Fruit fly (Drosophila melanogaster): Measurements from ENCODE around the gene Rnf146.

Rnf146 gene

dm6 chr3L:19676050-19676449, 33.4 kb upstream of the Rnf146 start (continued):
- no peak for TF ChIP-seq GATAd (GFP tag; optimal IDR thresholded peaks at IDR 0.05)
- TF ChIP-seq CrebA (GFP tag; optimal IDR thresholded peaks at IDR 0.05; ENCODE audit: borderline replicate concordance), result no peak
- TF ChIP-seq Myc (optimal IDR thresholded peaks at IDR 0.05), result no peak
- TF ChIP-seq Hnf4 (GFP tag; optimal IDR thresholded peaks at IDR 0.05), result no peak
- TF ChIP-seq Vsx2 (GFP tag; optimal IDR thresholded peaks at IDR 0.05; ENCODE audit: partially characterized antibody), result no peak

DNA sequence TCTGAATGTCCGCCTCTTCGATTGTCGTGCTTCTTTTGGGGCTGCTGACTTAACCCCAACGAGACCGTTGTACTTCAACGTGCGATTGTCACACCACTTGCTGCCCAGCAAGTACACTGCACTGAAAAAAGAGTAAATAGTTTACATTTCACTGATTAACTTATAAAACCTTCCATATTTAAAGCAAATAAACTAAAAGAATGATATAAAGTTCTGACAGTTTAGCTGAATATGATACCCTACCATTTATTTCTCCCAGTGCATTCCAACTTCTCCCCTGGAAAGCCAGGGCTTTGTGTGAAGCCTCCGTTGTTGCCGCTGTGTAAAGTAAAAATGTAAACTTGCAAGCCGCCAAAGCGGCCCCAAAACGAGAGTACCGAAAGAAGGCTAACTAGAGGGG, 31.7 kb upstream of the Rnf146 start:
- peak; percentile 47 for TF ChIP-seq fru (GFP tag; optimal IDR thresholded peaks at IDR 0.05)
- no peak for TF ChIP-seq Mio (GFP tag; optimal IDR thresholded peaks at IDR 0.05)
- peak; percentile 35 for TF ChIP-seq rgr (GFP tag; optimal IDR thresholded peaks at IDR 0.05)
- TF ChIP-seq Hr78 (GFP tag; optimal IDR thresholded peaks at IDR 0.05), result no peak
- TF ChIP-seq N (GFP tag; optimal IDR thresholded peaks at IDR 0.05), result no peak
- no peak for TF ChIP-seq CG9705 (GFP tag; optimal IDR thresholded peaks at IDR 0.05)
- peak; percentile 0 for TF ChIP-seq woc (GFP tag; optimal IDR thresholded peaks at IDR 0.05)
- peak; percentile 59 for TF ChIP-seq h (GFP tag; optimal IDR thresholded peaks at IDR 0.05)
- TF ChIP-seq dsf (GFP tag; optimal IDR thresholded peaks at IDR 0.05; ENCODE audit: borderline replicate concordance), result no peak
- no peak for TF ChIP-seq jim (GFP tag; optimal IDR thresholded peaks at IDR 0.05)
- no peak for TF ChIP-seq CrebA (GFP tag; optimal IDR thresholded peaks at IDR 0.05; ENCODE audit: borderline replicate concordance)
- no peak for TF ChIP-seq Jra (GFP tag; optimal IDR thresholded peaks at IDR 0.05)
- peak; percentile 47 for TF ChIP-seq HLH106 (tag; optimal IDR thresholded peaks at IDR 0.05)
- no peak for TF ChIP-seq Abd-B (GFP tag; optimal IDR thresholded peaks at IDR 0.05)
- no peak for TF ChIP-seq pan (optimal IDR thresholded peaks at IDR 0.05)
- TF ChIP-seq dl (GFP tag; optimal IDR thresholded peaks at IDR 0.05; ENCODE audit: insufficient read depth in 1 of 2, partially characterized antibody in 2 of 2), result no peak
- no peak for TF ChIP-seq brk (GFP tag; optimal IDR thresholded peaks at IDR 0.05)
- TF ChIP-seq Dfd (GFP tag; optimal IDR thresholded peaks at IDR 0.05), result no peak
- no peak for TF ChIP-seq GATAd (GFP tag; optimal IDR thresholded peaks at IDR 0.05)
- TF ChIP-seq tai (GFP tag; optimal IDR thresholded peaks at IDR 0.05), result no peak
- peak; percentile 40 for TF ChIP-seq ey (GFP tag; optimal IDR thresholded peaks at IDR 0.05)
- TF ChIP-seq dmrt93B (GFP tag; optimal IDR thresholded peaks at IDR 0.05), result no peak
- TF ChIP-seq sv (GFP tag; optimal IDR thresholded peaks at IDR 0.05), result no peak
- no peak for TF ChIP-seq Hr83 (GFP tag; optimal IDR thresholded peaks at IDR 0.05; ENCODE audit: poor library complexity, severe bottlenecking)
- TF ChIP-seq Hnf4 (GFP tag; optimal IDR thresholded peaks at IDR 0.05), result peak; percentile 21
- TF ChIP-seq sage (GFP tag; optimal IDR thresholded peaks at IDR 0.05), result no peak
- no peak for TF ChIP-seq Vsx2 (GFP tag; optimal IDR thresholded peaks at IDR 0.05; ENCODE audit: partially characterized antibody)
- TF ChIP-seq CG32264 (GFP tag; optimal IDR thresholded peaks at IDR 0.05), result no peak
- TF ChIP-seq usp (GFP tag; optimal IDR thresholded peaks at IDR 0.05), result no peak
- TF ChIP-seq Sp1 (GFP tag; optimal IDR thresholded peaks at IDR 0.05), result peak; percentile 3
- peak; percentile 25 for TF ChIP-seq br (GFP tag; optimal IDR thresholded peaks at IDR 0.05)
- no peak for TF ChIP-seq lola (GFP tag; optimal IDR thresholded peaks at IDR 0.05)
- TF ChIP-seq OdsH (GFP tag; optimal IDR thresholded peaks at IDR 0.05), result peak; percentile 14
- TF ChIP-seq foxo (GFP tag; optimal IDR thresholded peaks at IDR 0.05), result peak in 1 of 2 experiments; percentile 42
- no peak for TF ChIP-seq psq (GFP tag; optimal IDR thresholded peaks at IDR 0.05)
- TF ChIP-seq Myc (optimal IDR thresholded peaks at IDR 0.05), result no peak
- TF ChIP-seq Rel (GFP tag; optimal IDR thresholded peaks at IDR 0.05), result no peak
- no peak for TF ChIP-seq Rel (tag; optimal IDR thresholded peaks at IDR 0.05)
- no peak for TF ChIP-seq Dif (GFP tag; optimal IDR thresholded peaks at IDR 0.05; ENCODE audit: partially characterized antibody)

DNA sequence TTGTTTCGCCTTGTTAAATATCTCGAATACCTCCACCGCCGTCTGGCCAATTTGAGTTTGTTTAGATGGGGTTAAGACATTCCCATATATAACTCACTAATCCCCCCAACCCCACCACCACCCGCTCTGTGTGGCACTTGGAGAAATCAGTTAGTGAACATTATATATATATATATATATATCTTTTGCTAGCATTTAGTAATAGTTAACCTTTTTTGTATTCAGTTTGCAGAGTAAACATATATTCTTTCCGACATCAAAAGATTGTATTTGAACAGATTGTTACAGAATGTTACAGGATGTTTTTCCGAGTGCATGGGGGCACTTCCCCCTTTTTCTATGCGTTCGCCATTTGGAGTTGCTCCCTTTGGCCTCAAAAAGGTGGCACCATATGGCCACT, 27.9 kb upstream of the Rnf146 start:
- TF ChIP-seq psq (GFP tag; optimal IDR thresholded peaks at IDR 0.05) (no peak), rgr (GFP tag; optimal IDR thresholded peaks at IDR 0.05) (no peak), usp (GFP tag; optimal IDR thresholded peaks at IDR 0.05) (no peak), Hr78 (GFP tag; optimal IDR thresholded peaks at IDR 0.05) (no peak), OdsH (GFP tag; optimal IDR thresholded peaks at IDR 0.05) (no peak), Jra (GFP tag; optimal IDR thresholded peaks at IDR 0.05) (no peak)

Measured in whole organism, wandering third instar larva.